Fruit fly (Drosophila melanogaster) whole organism, embryonic: ENCODE measurements around the gene CG4660.

Experiments used
- Adf1 ChIP-seq: fragments of 200-800 bp; sonication (Bioruptor generic); IDR thresholded peaks from 2 replicates; pipeline ENCODE4 v1.3.6; 2022; ENCODE audit warnings: missing biosample characterization, missing genetic modification characterization
- CG10209 ChIP-seq: fragments of 200-800 bp; sonication (Bioruptor generic); optimal IDR thresholded peaks from 3 replicates; lab custom pipeline; 2017; ENCODE audit warnings: missing biosample characterization, mild to moderate bottlenecking, missing genetic modification characterization, missing genetic modification reagents
- CG13287 ChIP-seq: fragments of 200-800 bp; sonication (Bioruptor generic); IDR thresholded peaks from 2 replicates; pipeline ENCODE4 v1.3.6; 2022; ENCODE audit warnings: missing biosample characterization, missing genetic modification characterization; ENCODE audit not compliant: partially characterized antibody
- CG14710 ChIP-seq: fragments of 200-800 bp; sonication (Bioruptor generic); optimal IDR thresholded peaks from 3 replicates; lab custom pipeline; 2019; ENCODE audit warnings: missing biosample characterization, mild to moderate bottlenecking, missing genetic modification characterization, moderate library complexity
- CG16813 ChIP-seq: fragments of 200-800 bp; sonication (Bioruptor generic); IDR thresholded peaks from 3 replicates; pipeline ENCODE4 v1.3.6; 2022; ENCODE audit warnings: missing biosample characterization, missing genetic modification characterization; ENCODE audit not compliant: partially characterized antibody
- CG17568 ChIP-seq: fragments of 200-800 bp; sonication (Bioruptor generic); optimal IDR thresholded peaks from 2 replicates; lab custom pipeline; 2018; ENCODE audit warnings: missing biosample characterization, mild to moderate bottlenecking, missing genetic modification characterization, moderate library complexity
- CG2712 ChIP-seq: fragments of 200-800 bp; optimal IDR thresholded peaks from 3 replicates; lab custom pipeline; 2019; ENCODE audit warnings: missing biosample characterization, mild to moderate bottlenecking, missing genetic modification characterization, moderate library complexity
- CG3838 ChIP-seq: fragments of 200-800 bp; sonication (Bioruptor generic); optimal IDR thresholded peaks from 3 replicates; lab custom pipeline; 2016; ENCODE audit warnings: missing biosample characterization, missing genetic modification characterization
- CG6654 ChIP-seq: fragments of 200-800 bp; sonication (Bioruptor generic); optimal IDR thresholded peaks from 2 replicates; lab custom pipeline; 2017; ENCODE audit warnings: missing biosample characterization, mild to moderate bottlenecking, missing genetic modification characterization
- CG9876 ChIP-seq: fragments of 200-800 bp; sonication (Bioruptor generic); optimal IDR thresholded peaks from 2 replicates; lab custom pipeline; 2016; ENCODE audit warnings: missing biosample characterization, missing genetic modification characterization
- CkIIα-i1 ChIP-seq: fragments of 200-800 bp; sonication (Bioruptor generic); IDR thresholded peaks from 2 replicates; pipeline ENCODE4 v1.3.6; 2022; ENCODE audit warnings: missing biosample characterization, missing genetic modification characterization
- Dll ChIP-seq: fragments of 200-800 bp; sonication (Bioruptor generic); IDR thresholded peaks from 4 replicates; pipeline ENCODE4 v1.3.6; 2022; ENCODE audit warnings: missing biosample characterization, missing genetic modification characterization; ENCODE audit not compliant: partially characterized antibody
- E2f2 ChIP-seq: fragments of 200-800 bp; sonication (Bioruptor generic); IDR thresholded peaks from 2 replicates; pipeline ENCODE4 v1.3.6; 2022; ENCODE audit warnings: missing biosample characterization, missing genetic modification characterization
- HLH4C ChIP-seq: fragments of 200-800 bp; sonication (Bioruptor generic); IDR thresholded peaks from 3 replicates; pipeline ENCODE4 v1.3.6; 2022; ENCODE audit warnings: missing biosample characterization, missing genetic modification characterization; ENCODE audit not compliant: partially characterized antibody
- MBD-R2 ChIP-seq: fragments of 200-800 bp; sonication (Bioruptor generic); IDR thresholded peaks from 2 replicates; pipeline ENCODE4 v1.3.6; 2022; ENCODE audit warnings: missing biosample characterization, missing genetic modification characterization
- MESR4 ChIP-seq: fragments of 200-800 bp; sonication (Bioruptor generic); optimal IDR thresholded peaks from 2 replicates; lab custom pipeline; 2018; ENCODE audit warnings: missing biosample characterization, mild to moderate bottlenecking, missing genetic modification characterization, moderate library complexity
- Med ChIP-seq: fragments of 200-800 bp; sonication (Bioruptor generic); peaks from one replicate; lab custom pipeline; 2016; ENCODE audit warnings: missing biosample characterization, missing genetic modification characterization, mild to moderate bottlenecking, inconsistent platforms, moderate library complexity
- Opbp ChIP-seq: fragments of 200-800 bp; sonication (Bioruptor generic); IDR thresholded peaks from 3 replicates; pipeline ENCODE4 v1.3.6; 2022; ENCODE audit warnings: missing biosample characterization, missing genetic modification characterization; ENCODE audit not compliant: partially characterized antibody
- Rx ChIP-seq: fragments of 200-800 bp; sonication (Bioruptor generic); IDR thresholded peaks from 2 replicates; pipeline ENCODE4 v1.3.6; 2022; ENCODE audit warnings: missing biosample characterization, missing genetic modification characterization
- Sin3A ChIP-seq: fragments of >200 bp; optimal IDR thresholded peaks from 2 replicates; lab custom pipeline; 2018
- Sry-β ChIP-seq: fragments of 200-800 bp; sonication (Bioruptor generic); optimal IDR thresholded peaks from 2 replicates; lab custom pipeline; 2018; ENCODE audit warnings: missing biosample characterization, mild to moderate bottlenecking, missing genetic modification characterization, moderate library complexity
- Sry-δ ChIP-seq: fragments of 200-800 bp; sonication (Bioruptor generic); optimal IDR thresholded peaks from 2 replicates; lab custom pipeline; 2016; ENCODE audit warnings: missing biosample characterization, missing genetic modification characterization
- YL-1 ChIP-seq: fragments of 200-800 bp; sonication (Bioruptor generic); optimal IDR thresholded peaks from 3 replicates; lab custom pipeline; 2017; ENCODE audit warnings: missing biosample characterization, mild to moderate bottlenecking, missing genetic modification characterization
- bigmax ChIP-seq: fragments of 200-800 bp; sonication (Bioruptor generic); optimal IDR thresholded peaks from 2 replicates; lab custom pipeline; 2018; ENCODE audit warnings: missing biosample characterization, mild to moderate bottlenecking, missing genetic modification characterization
- crp ChIP-seq, 2 experiments: fragments of 200-800 bp; sonication (Bioruptor generic); optimal IDR thresholded peaks; 2 replicates in 1 of 2; 3 replicates in 1 of 2; lab custom pipeline; 2017; ENCODE audit warnings: missing biosample characterization in 2 of 2, missing genetic modification characterization in 2 of 2, mild to moderate bottlenecking in 1 of 2, moderate library complexity in 1 of 2
- knrl ChIP-seq: fragments of 200-800 bp; sonication (Bioruptor generic); IDR thresholded peaks from 3 replicates; pipeline ENCODE4 v1.3.6; 2022; ENCODE audit warnings: missing biosample characterization, missing genetic modification characterization; ENCODE audit not compliant: partially characterized antibody
- nerfin-2 ChIP-seq: fragments of 200-800 bp; sonication (Bioruptor generic); IDR thresholded peaks from 2 replicates; pipeline ENCODE4 v1.3.6; 2022; ENCODE audit warnings: missing biosample characterization, missing genetic modification characterization; ENCODE audit not compliant: partially characterized antibody
- onecut ChIP-seq: fragments of 200-800 bp; sonication (Bioruptor generic); IDR thresholded peaks from 2 replicates; pipeline ENCODE4 v1.3.6; 2022; ENCODE audit warnings: missing biosample characterization, missing genetic modification characterization
- psq ChIP-seq: fragments of 200-800 bp; sonication (Bioruptor generic); optimal IDR thresholded peaks from 2 replicates; lab custom pipeline; 2017; ENCODE audit warnings: missing biosample characterization, missing genetic modification characterization
- schlank ChIP-seq: fragments of 200-800 bp; sonication (Bioruptor generic); optimal IDR thresholded peaks from 2 replicates; lab custom pipeline; 2018; ENCODE audit warnings: missing biosample characterization, mild to moderate bottlenecking, missing genetic modification characterization
- sna ChIP-seq: fragments of 200-800 bp; sonication (Bioruptor generic); IDR thresholded peaks from 2 replicates; pipeline ENCODE4 v1.3.6; 2022; ENCODE audit warnings: missing biosample characterization, missing genetic modification characterization; ENCODE audit not compliant: partially characterized antibody
- unc-4 ChIP-seq: fragments of 200-800 bp; sonication (Bioruptor generic); IDR thresholded peaks from 2 replicates; pipeline ENCODE4 v1.3.6; 2022; ENCODE audit warnings: missing biosample characterization, missing genetic modification characterization; ENCODE audit not compliant: partially characterized antibody
- vnd ChIP-seq: fragments of 200-800 bp; sonication (Bioruptor generic); IDR thresholded peaks from 3 replicates; pipeline ENCODE4 v1.3.6; 2022; ENCODE audit warnings: missing biosample characterization, missing genetic modification characterization; ENCODE audit not compliant: partially characterized antibody
- wdn ChIP-seq: fragments of 200-800 bp; sonication (Bioruptor generic); IDR thresholded peaks from 2 replicates; pipeline ENCODE4 v1.3.6; 2022; ENCODE audit warnings: missing biosample characterization, missing genetic modification characterization
- wek ChIP-seq: fragments of 200-800 bp; sonication (Bioruptor generic); optimal IDR thresholded peaks from 3 replicates; lab custom pipeline; 2018; ENCODE audit warnings: missing biosample characterization, mild to moderate bottlenecking, missing genetic modification characterization, moderate library complexity

CG4660 gene

dm6 chrX:6089679-6090460 lies 8.7 kb upstream of the CG4660 start, which contains the start of gene raptor (continued):
- TF ChIP-seq CG9876 (GFP tag; lab: Kevin White, UChicago): no peak
- peak; percentile 51 for TF ChIP-seq YL-1
- TF ChIP-seq MBD-R2 (GFP tag; lab: Robert Waterston, UW): 0 out of 2 replicates have a peak, but pooled peaks have one; percentile 16
- peak; percentile 40; the same call in 1 of the 3 replicates for TF ChIP-seq CG16813 (GFP tag; lab: Robert Waterston, UW)
- peak; percentile 76 for TF ChIP-seq MESR4
- TF ChIP-seq Sin3A (lab: Kevin White, UChicago): peak; percentile 5
- TF ChIP-seq Med (GFP tag; lab: Kevin White, UChicago): peak; percentile 57
- no peak for TF ChIP-seq CG17568
- TF ChIP-seq psq (GFP tag; lab: Kevin White, UChicago): peak; percentile 35
- TF ChIP-seq Rx (GFP tag; lab: Robert Waterston, UW): no peak
- TF ChIP-seq Sry-δ: peak; percentile 81
- no peak for TF ChIP-seq CkIIα-i1 (GFP tag; lab: Robert Waterston, UW)
- TF ChIP-seq CG2712: peak; percentile 8
- 0 out of 2 replicates have a peak, but pooled peaks have one; percentile 9 for TF ChIP-seq onecut (GFP tag; lab: Robert Waterston, UW)
- TF ChIP-seq crp (GFP tag; optimal IDR thresholded peaks at IDR 0.05; lab: Kevin White, UChicago): peak in 1 of 2 experiments; percentile 58
- peak; percentile 41 for TF ChIP-seq knrl (GFP tag; lab: Robert Waterston, UW)
- TF ChIP-seq Opbp (GFP tag; lab: Robert Waterston, UW): 0 out of 3 replicates have a peak, but pooled peaks have one; percentile 24
- no peak for TF ChIP-seq CG10209 (GFP tag; lab: Kevin White, UChicago)
- TF ChIP-seq CG6654: no peak
- TF ChIP-seq CG14710 (tag; lab: Kevin White, UChicago): peak; percentile 18
- TF ChIP-seq schlank: no peak
- no peak for TF ChIP-seq wdn (GFP tag; lab: Robert Waterston, UW)
- TF ChIP-seq vnd (GFP tag; lab: Robert Waterston, UW): 0 out of 3 replicates have a peak, but pooled peaks have one; percentile 32
- TF ChIP-seq Adf1 (GFP tag; lab: Robert Waterston, UW): peak; percentile 84
- peak; percentile 43 for TF ChIP-seq bigmax (GFP tag; lab: Kevin White, UChicago)
- TF ChIP-seq nerfin-2: peak; percentile 33; the same call in 1 of the 2 replicates
- peak; percentile 53; the same call in 1 of the 4 replicates for TF ChIP-seq Dll
- 0 out of 2 replicates have a peak, but pooled peaks have one; percentile 47 for TF ChIP-seq unc-4
- TF ChIP-seq sna (GFP tag; lab: Robert Waterston, UW): no peak
- peak; percentile 57; the same call in 2 of the 3 replicates for TF ChIP-seq HLH4C (GFP tag; lab: Robert Waterston, UW)
- peak; percentile 88 for TF ChIP-seq E2f2 (GFP tag; lab: Robert Waterston, UW)
- TF ChIP-seq CG13287 (GFP tag; lab: Robert Waterston, UW): peak; percentile 67

dm6 chrX:6077686-6078085 lies 3.5 kb downstream of the CG4660 start, which contains the start of gene CG4666:
Gene CG4666 (minus strand): TSS chrX:6077786.
- TF ChIP-seq wek (GFP tag; lab: Kevin White, UChicago): no peak
- TF ChIP-seq Sry-β (GFP tag; lab: Kevin White, UChicago): peak; percentile 54
- no peak for TF ChIP-seq CG3838 (GFP tag; lab: Kevin White, UChicago)
